Worm (Caenorhabditis elegans): Measurements from ENCODE around the gene msrp-6.

- no peak for TF ChIP-seq ama-1 (optimal IDR thresholded peaks at IDR 0.05)
- no peak for TF ChIP-seq ceh-13 (GFP tag; optimal IDR thresholded peaks at IDR 0.05)
These were observed 22.5 kb downstream of the msrp-6 start, which contains the start of gene F22E5.7 for ce11 chrII:2641777-2642176.
